Worm (Caenorhabditis elegans): ENCODE data around the gene ZK666.14.

DNA sequence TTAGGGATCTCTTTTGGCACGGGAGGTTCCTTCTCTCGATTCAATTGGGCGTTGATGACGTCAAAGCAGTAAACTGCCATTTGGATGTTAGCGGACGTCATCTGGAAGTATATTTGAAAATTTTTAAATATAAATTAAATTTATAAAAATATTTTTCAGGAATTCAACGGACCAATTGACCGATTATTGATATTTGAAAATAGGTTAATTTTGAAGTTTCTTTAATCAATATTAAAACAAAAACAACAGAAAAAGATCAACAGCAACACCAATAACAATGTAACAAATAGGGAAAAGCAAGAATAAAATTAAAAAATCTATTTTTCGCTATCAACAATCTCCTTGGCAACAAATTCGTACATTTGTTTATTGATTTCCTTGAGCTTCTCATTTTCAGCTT lies 44.7 kb downstream of the ZK666.14 start, which contains the start of gene R166.3:
- TF ChIP-seq unc-62 (GFP tag; optimal IDR thresholded peaks at IDR 0.05 in 1 of 2): no peak
- TF ChIP-seq unc-62 (tag; optimal IDR thresholded peaks at IDR 0.05): no peak
- TF ChIP-seq nhr-28 (tag; optimal IDR thresholded peaks at IDR 0.05): no peak
- TF ChIP-seq F49E8.2 (tag; optimal IDR thresholded peaks at IDR 0.05; ENCODE audit: borderline replicate concordance): no peak
- TF ChIP-seq aly-2 (tag; optimal IDR thresholded peaks at IDR 0.05): no peak
- no peak for TF ChIP-seq unc-39 (tag; optimal IDR thresholded peaks at IDR 0.05)
- TF ChIP-seq jun-1 (tag; optimal IDR thresholded peaks at IDR 0.05): no peak
- no peak for TF ChIP-seq ces-1 (GFP tag; optimal IDR thresholded peaks at IDR 0.05)
- TF ChIP-seq lin-15B (tag; optimal IDR thresholded peaks at IDR 0.05): no peak
- no peak for TF ChIP-seq pha-4 (GFP tag; IDR thresholded peaks at IDR 0.05)
- TF ChIP-seq pha-4 (tag; optimal IDR thresholded peaks at IDR 0.05): no peak
- no peak for TF ChIP-seq dve-1 (tag; optimal IDR thresholded peaks at IDR 0.05; ENCODE audit: insufficient read depth)
- no peak for TF ChIP-seq ceh-44 (GFP tag; IDR thresholded peaks at IDR 0.05)

Measured in whole organism, L4 larva.